Worm (Caenorhabditis elegans): ENCODE measurements around the gene flh-2.

DNA sequence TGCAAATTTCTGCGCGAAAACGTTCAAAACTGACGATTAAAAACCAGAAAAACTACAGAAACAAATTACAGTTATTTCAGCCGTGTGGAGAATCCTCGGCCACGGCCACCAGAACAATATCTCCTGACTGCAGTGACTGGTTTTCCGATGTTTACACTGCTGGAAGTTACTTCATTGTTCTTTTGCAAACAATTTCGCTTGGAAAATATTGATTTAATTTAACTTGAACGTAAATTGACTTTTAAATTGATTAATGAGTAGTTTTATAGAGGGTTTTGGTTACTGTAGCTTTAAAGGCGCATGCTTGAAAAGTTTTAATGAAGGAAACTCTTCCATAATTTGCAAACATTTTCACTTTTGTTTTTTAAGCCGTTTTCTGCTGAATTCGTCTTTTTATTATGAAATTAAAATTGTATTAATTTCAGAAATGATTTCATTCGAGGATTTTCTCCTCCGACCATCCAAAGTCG is 47.1 kb downstream of the flh-2 start, which contains the start of gene smcr-8:
- TF ChIP-seq sox-2 (GFP tag; IDR thresholded peaks at IDR 0.05) = no peak
- TF ChIP-seq nfya-1 (tag; optimal IDR thresholded peaks at IDR 0.05) = no peak
- TF ChIP-seq fkh-10 (GFP tag; optimal IDR thresholded peaks at IDR 0.05) = no peak
- TF ChIP-seq pqm-1 (tag; optimal IDR thresholded peaks at IDR 0.05) = no peak
